Worm (Caenorhabditis elegans): ENCODE data around the gene hlh-33.

The hlh-33 gene

DNA sequence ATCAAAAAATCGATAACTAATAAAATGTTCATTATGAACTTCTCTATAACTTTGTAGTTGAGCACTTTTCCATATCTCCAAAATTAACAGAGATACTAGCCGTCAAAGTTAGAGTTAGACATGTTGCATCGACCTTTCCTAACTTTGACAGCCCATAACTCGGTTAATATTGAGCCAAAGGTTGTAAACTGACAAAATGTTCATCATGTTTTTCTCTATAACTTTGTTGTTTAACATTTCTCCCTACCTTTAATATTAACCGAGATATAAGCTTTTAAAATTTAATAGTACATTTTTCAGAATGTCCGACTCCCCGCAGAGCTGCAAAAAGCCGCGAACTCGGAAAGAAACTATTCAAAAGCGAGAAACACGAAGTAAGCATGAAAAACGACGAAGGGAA lies at the start of gene hlh-33:
hlh-33 (plus strand) TSS at position 301 of the 400 bp plus-strand sequence.
- TF ChIP-seq unc-62 (GFP tag; optimal IDR thresholded peaks at IDR 0.05) = no peak

- TF ChIP-seq unc-62 (GFP tag; optimal IDR thresholded peaks at IDR 0.05) = no peak
These were observed 49.7 kb upstream of the hlh-33 start for ce11 chrIII:1805415-1806008.

DNA sequence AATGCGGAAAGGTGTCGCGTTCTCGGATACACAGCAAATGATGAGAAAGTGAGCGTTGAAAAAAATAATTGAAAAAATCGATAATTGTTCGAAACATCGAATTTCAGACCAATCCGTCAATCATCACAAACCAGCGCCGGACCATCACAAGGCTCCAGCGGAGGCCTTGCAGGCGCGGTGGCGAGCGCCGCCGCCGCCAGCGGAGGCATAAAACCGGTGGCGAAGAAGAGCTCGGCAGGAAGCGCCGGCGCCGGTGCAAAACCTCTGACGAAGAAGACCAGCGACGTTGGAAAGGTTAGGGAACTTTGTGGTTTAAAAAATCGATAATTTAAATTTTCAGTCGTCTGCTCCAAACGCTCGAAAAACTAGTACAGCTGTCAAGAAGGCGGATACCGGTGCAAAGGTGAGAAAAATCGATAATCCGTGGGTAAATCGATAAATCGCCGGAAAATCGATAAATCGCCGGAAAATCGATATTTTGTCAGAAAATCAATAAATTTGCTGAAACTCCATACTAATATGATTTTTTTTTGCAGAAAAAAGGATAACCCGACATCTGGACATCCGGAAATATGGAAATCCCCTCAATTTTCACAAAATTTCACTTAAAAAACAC lies 48.9 kb upstream of the hlh-33 start:
- no peak for TF ChIP-seq unc-62 (GFP tag; optimal IDR thresholded peaks at IDR 0.05)

DNA sequence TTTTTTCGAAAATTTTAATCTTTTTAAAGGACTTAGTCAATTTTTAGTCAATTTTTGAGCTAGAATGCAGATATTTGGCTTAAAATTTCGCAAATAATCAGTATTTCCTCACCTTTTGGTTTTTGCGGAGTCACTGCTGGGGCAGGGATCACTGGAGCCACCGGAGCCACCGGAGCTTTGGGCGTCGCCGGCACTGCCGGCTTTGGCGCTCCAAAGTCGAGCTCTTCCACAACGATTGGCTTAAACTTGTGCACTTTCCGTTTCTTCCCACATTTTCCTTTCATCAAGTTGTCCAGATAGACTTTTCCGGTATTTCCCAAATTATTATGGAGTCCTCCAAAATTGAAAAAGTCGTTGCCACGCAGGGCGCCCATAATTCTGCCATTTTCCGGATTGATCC lies 40.9 kb upstream of the hlh-33 start:
- no peak for TF ChIP-seq unc-62 (GFP tag; optimal IDR thresholded peaks at IDR 0.05)

- TF ChIP-seq unc-62 (GFP tag; optimal IDR thresholded peaks at IDR 0.05) = no peak
These were observed 37.1 kb upstream of the hlh-33 start, which contains the start of gene clp-4 for ce11 chrIII:1818001-1818655. clp-4 (minus strand) TSS chrIII:1818323.

DNA sequence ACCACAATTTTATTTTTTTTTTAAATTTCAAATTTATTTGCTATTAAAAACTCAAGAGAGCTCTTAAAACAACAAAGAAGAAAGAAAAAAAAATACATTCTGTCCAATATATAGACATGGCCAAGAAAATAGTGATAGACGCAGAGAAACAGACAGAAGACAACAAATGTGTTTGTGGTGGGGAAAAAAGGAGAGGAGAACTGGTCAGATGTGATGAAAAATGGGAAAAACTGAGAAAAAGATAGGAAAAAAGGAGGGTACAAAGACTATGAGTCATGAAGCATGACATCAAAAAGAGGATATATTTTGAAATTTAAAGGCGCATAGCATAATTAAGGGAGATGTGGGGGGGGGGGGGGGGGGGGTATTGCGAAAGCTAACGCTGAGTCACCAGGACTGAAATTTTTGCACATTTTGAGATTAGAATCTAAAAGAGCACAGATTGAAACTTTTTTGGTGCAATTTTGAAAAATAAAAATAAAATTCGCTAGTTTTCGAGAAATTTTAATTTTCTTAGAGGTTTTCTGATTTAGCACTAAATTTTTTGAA lies 36.1 kb upstream of the hlh-33 start:
- TF ChIP-seq unc-62 (GFP tag; optimal IDR thresholded peaks at IDR 0.05) = no peak

DNA sequence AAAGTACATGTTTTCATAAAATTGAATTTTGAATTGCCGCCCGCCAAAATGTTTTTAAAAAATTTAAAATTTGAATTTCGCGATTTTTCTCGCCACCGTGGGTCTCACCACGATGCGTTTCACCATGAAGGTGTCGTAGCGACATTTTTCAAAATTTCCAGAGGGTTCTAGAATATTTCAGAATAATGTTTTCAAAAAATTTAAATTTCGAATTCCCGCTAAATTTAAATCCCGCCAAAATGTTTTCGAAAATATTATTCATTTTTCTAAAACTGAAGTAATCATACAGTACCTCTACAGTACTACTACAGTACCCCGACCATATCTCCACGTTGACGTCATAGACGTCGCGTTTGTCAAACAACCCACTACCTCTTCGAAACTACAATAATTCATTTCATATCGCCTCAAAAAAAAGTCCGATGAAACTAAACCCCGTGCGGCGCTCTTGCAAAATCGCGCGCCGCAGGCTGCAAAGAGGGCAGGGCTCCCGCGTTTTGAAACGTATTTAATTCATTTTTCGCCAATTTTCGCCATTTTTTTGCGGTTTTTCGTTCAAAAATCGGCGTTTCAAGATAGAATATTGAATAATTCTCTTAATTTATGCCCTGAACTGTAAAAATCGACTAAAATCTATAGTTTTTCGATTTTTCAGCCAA lies 30.8 kb upstream of the hlh-33 start, which contains the start of the genes pvf-1 and Y39A3CL.7:
pvf-1 (minus strand) TSS at position 51 of the 659 bp plus-strand sequence.
Y39A3CL.7 (plus strand) TSS at position 656 of the 659 bp plus-strand sequence.
- TF ChIP-seq unc-62 (GFP tag; optimal IDR thresholded peaks at IDR 0.05) = no peak

DNA sequence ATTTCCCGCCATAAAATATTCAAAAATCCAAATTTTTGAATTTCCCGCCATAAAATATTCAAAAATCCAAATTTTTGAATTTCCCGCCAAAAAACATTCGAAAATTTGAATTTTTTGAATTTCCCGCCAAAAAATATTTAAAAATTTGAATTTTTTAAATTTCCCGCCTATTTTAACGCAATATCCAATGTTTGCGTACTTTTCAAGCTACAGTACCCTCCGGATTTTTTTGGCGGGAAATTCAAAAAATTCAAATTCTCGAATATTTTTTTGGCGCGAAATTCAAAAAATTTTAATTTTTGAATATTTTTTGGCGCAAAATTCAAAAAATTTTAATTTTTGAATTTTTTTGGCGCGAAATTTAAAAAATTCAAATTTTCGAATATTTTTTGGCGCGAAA lies 24.1 kb upstream of the hlh-33 start:
- no peak for TF ChIP-seq unc-62 (GFP tag; optimal IDR thresholded peaks at IDR 0.05)

ce11 chrIII:1832453-1832852 lies 22.7 kb upstream of the hlh-33 start:
- no peak for TF ChIP-seq unc-62 (GFP tag; optimal IDR thresholded peaks at IDR 0.05)

- TF ChIP-seq unc-62 (GFP tag; optimal IDR thresholded peaks at IDR 0.05) = no peak
These were observed 21.1 kb upstream of the hlh-33 start, which contains the start of gene rexd-1 for ce11 chrIII:1833984-1834563. rexd-1 (plus strand) TSS chrIII:1834513.

ce11 chrIII:1848747-1849146 lies 6.4 kb upstream of the hlh-33 start, which contains the start of gene pqn-82:
pqn-82 (plus strand) TSS chrIII:1849047.
- TF ChIP-seq unc-62 (GFP tag; optimal IDR thresholded peaks at IDR 0.05) = no peak

DNA sequence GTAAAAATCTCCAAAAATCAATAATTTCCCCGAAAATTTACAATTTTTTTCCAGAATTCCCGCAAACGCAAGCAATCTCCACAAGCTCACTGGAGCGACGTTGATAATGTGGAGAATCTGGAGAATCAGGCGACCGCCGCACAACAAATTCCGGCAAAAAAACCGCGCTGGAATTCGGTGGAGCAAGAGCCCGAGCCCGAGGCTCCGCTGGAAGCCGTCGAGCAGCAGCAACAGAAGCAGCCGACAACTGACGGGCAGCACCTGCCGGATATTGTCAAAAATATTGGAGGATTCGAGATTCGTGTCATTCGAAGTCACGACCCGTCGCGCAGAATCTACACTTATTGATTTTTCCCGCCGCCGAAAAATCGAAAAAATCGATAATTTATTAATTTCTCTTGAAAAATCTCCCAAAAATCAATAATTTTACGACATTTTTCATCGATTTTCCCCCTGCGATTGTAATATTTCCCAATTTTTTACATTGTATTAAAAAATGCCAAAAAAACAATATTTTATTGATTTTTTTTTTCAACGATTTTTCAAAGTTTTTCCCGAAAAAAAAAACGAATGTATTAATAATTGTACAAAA lies 3.0 kb upstream of the hlh-33 start:
- no peak for TF ChIP-seq unc-62 (GFP tag; optimal IDR thresholded peaks at IDR 0.05)

DNA sequence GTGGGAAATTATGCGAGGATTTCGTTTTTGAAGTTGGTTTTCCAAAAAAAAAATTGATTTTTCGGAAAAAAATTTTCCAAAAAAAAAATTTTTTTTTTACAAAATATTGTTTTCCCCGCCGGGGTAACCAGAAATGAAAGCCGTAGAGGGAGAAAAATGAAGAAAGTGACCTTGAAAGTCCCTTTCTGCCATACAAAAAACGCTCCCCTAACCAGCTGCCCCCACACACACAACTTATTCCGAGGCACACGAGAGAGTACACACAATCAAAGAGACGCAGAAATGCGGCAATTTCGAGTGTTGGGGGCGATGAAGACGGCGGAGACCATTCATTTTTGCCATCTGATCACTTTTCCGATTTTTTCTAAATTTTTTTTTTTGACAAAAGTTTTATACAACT lies 1.2 kb upstream of the hlh-33 start:
- no peak for TF ChIP-seq unc-62 (GFP tag; optimal IDR thresholded peaks at IDR 0.05)

ce11 chrIII:1856175-1856574 lies 983 bp downstream of the hlh-33 start:
- no peak for TF ChIP-seq unc-62 (GFP tag; optimal IDR thresholded peaks at IDR 0.05)

- no peak for TF ChIP-seq unc-62 (GFP tag; optimal IDR thresholded peaks at IDR 0.05)
These were observed 1.5 kb downstream of the hlh-33 start for ce11 chrIII:1856679-1857078.
